Worm (Caenorhabditis elegans) whole organism, young adult: ENCODE results near the gene fbxc-23.

ENCODE experiments used
- bed-2 ChIP-seq: fragments of 200-800 bp; sonication (Bioruptor generic); IDR thresholded peaks from 2 replicates; pipeline ENCODE4 v1.3.6; 2022; ENCODE audit warnings: missing genetic modification reagents, missing genetic modification characterization, missing compliant biosample characterization
- ceh-79 ChIP-seq: sonication (generic microtip); optimal IDR thresholded peaks from 2 replicates; lab custom pipeline; 2017; ENCODE audit warnings: mild to moderate bottlenecking, missing genetic modification characterization, missing compliant biosample characterization
- dpl-1 ChIP-seq: fragments of 150-350 bp; optimal IDR thresholded peaks from 2 replicates; lab custom pipeline; 2014; ENCODE audit warnings: missing biosample characterization, missing genetic modification reagents, missing genetic modification characterization
- egl-44 ChIP-seq: fragments of 200-800 bp; sonication (Bioruptor generic); IDR thresholded peaks from 2 replicates; pipeline ENCODE4 v1.3.6; 2022; ENCODE audit warnings: missing genetic modification reagents, missing genetic modification characterization, missing compliant biosample characterization
- snpc-4 ChIP-seq, 5 experiments: fragments of 150-350 bp in 1 of 5; sonication (generic microtip) in 4 of 5; optimal IDR thresholded peaks; 2 replicates each; lab custom pipeline; 2014 to 2018; ENCODE audit warnings: missing genetic modification characterization in 5 of 5, missing biosample characterization in 3 of 5, antibody characterized with exemption in 2 of 5, mild to moderate bottlenecking in 2 of 5, missing compliant biosample characterization in 2 of 5, missing genotype in 2 of 5, moderate library complexity in 2 of 5, missing genetic modification reagents in 1 of 5

- TF ChIP-seq ceh-79 (tag; lab: Kevin White, UChicago) (no peak), snpc-4 (GFP tag; optimal IDR thresholded peaks at IDR 0.05; lab: Kevin White, UChicago) (no peak), snpc-4 (tag; optimal IDR thresholded peaks at IDR 0.05; lab: Kevin White, UChicago) (no peak), egl-44 (GFP tag; lab: Robert Waterston, UW) (no peak), bed-2 (GFP tag; lab: Robert Waterston, UW) (no peak), dpl-1 (GFP tag; lab: Kevin White, UChicago) (no peak)
Measured at ce11 chrII:13560553-13560952, 35.8 kb downstream of the fbxc-23 start.
